Worm (Caenorhabditis elegans) whole organism, late embryonic: ENCODE results near the gene scav-5.

Experiments
- F13H6.1 ChIP-seq: sonication (generic microtip); optimal IDR thresholded peaks from 2 replicates; lab custom pipeline; 2016; ENCODE audit warnings: missing genetic modification characterization, missing compliant biosample characterization
- K09A11.1 ChIP-seq: sonication (generic microtip); optimal IDR thresholded peaks from 2 replicates; lab custom pipeline; 2017; ENCODE audit warnings: antibody characterized with exemption, mild to moderate bottlenecking, missing genetic modification characterization, missing compliant biosample characterization; ENCODE audit not compliant: insufficient read depth
- Y22D7AL.16 ChIP-seq: sonication (generic microtip); optimal IDR thresholded peaks from 2 replicates; lab custom pipeline; 2016; ENCODE audit warnings: missing genetic modification characterization, missing compliant biosample characterization
- ama-1 ChIP-seq: fragments of 150-350 bp; optimal IDR thresholded peaks from 2 replicates; lab custom pipeline; 2014
- ceh-14 ChIP-seq: sonication (generic microtip); optimal IDR thresholded peaks from 2 replicates; lab custom pipeline; 2016; ENCODE audit warnings: missing genotype, missing genetic modification characterization, missing compliant biosample characterization
- ceh-18 ChIP-seq: sonication (generic microtip); optimal IDR thresholded peaks from 2 replicates; lab custom pipeline; 2016; ENCODE audit warnings: missing genetic modification characterization, missing compliant biosample characterization
- ceh-19 ChIP-seq: fragments of 200-800 bp; sonication (Bioruptor generic); optimal IDR thresholded peaks from 2 replicates; lab custom pipeline; 2018; ENCODE audit warnings: mild to moderate bottlenecking, missing genetic modification characterization, missing compliant biosample characterization
- ceh-2 ChIP-seq: sonication (generic microtip); optimal IDR thresholded peaks from 2 replicates; lab custom pipeline; 2016; ENCODE audit warnings: missing genotype, missing genetic modification characterization, missing compliant biosample characterization
- ceh-22 ChIP-seq: sonication (generic microtip); optimal IDR thresholded peaks from 2 replicates; lab custom pipeline; 2017; ENCODE audit warnings: missing biosample characterization, missing genetic modification characterization
- ceh-34 ChIP-seq: sonication (generic microtip); optimal IDR thresholded peaks from 2 replicates; lab custom pipeline; 2016; ENCODE audit warnings: mild to moderate bottlenecking, missing genetic modification characterization, missing compliant biosample characterization
- ceh-45 ChIP-seq: fragments of 200-800 bp; sonication (Bioruptor generic); IDR thresholded peaks from 2 replicates; pipeline ENCODE4 v1.3.6; 2022; ENCODE audit warnings: missing genetic modification reagents, missing genetic modification characterization, missing compliant biosample characterization
- ceh-48 ChIP-seq: sonication (generic microtip); optimal IDR thresholded peaks from 2 replicates; lab custom pipeline; 2016; ENCODE audit warnings: missing genetic modification characterization, inconsistent platforms, missing compliant biosample characterization
- ceh-6 ChIP-seq: fragments of 200-800 bp; sonication (Bioruptor generic); optimal IDR thresholded peaks from 2 replicates; lab custom pipeline; 2018; ENCODE audit warnings: mild to moderate bottlenecking, missing genetic modification characterization, missing compliant biosample characterization
- che-1 ChIP-seq: sonication (generic microtip); optimal IDR thresholded peaks from 2 replicates; lab custom pipeline; 2016; ENCODE audit warnings: mild to moderate bottlenecking, missing genetic modification characterization, missing compliant biosample characterization
- dve-1 ChIP-seq: sonication (generic microtip); optimal IDR thresholded peaks from 2 replicates; lab custom pipeline; 2017; ENCODE audit warnings: antibody characterized with exemption, mild to moderate bottlenecking, missing genetic modification characterization, missing compliant biosample characterization
- elt-2 ChIP-seq: sonication (generic microtip); optimal IDR thresholded peaks from 2 replicates; lab custom pipeline; 2016; ENCODE audit warnings: missing genetic modification reagents, missing genetic modification characterization, missing compliant biosample characterization
- ets-4 ChIP-seq: sonication (generic microtip); optimal IDR thresholded peaks from 2 replicates; lab custom pipeline; 2016; ENCODE audit warnings: missing genetic modification characterization, missing compliant biosample characterization
- gmeb-2 ChIP-seq: sonication (generic microtip); optimal IDR thresholded peaks from 2 replicates; lab custom pipeline; 2016; ENCODE audit warnings: missing genetic modification characterization, inconsistent platforms, missing compliant biosample characterization
- hlh-6 ChIP-seq: sonication (generic microtip); optimal IDR thresholded peaks from 2 replicates; lab custom pipeline; 2016; ENCODE audit warnings: missing genotype, missing genetic modification characterization, missing compliant biosample characterization
- hlh-8 ChIP-seq: sonication (generic microtip); optimal IDR thresholded peaks from 2 replicates; lab custom pipeline; 2016; ENCODE audit warnings: missing genotype, missing genetic modification characterization, missing compliant biosample characterization
- lim-6 ChIP-seq: sonication (generic microtip); optimal IDR thresholded peaks from 2 replicates; lab custom pipeline; 2016; ENCODE audit warnings: missing genetic modification characterization, missing compliant biosample characterization
- lin-11 ChIP-seq: fragments of 200-800 bp; sonication (Bioruptor generic); optimal IDR thresholded peaks from 2 replicates; lab custom pipeline; 2018; ENCODE audit warnings: mild to moderate bottlenecking, missing genetic modification characterization, missing compliant biosample characterization
- nfya-1 ChIP-seq: sonication (generic microtip); optimal IDR thresholded peaks from 2 replicates; lab custom pipeline; 2017; ENCODE audit warnings: missing genetic modification characterization, mild to moderate bottlenecking, missing compliant biosample characterization, antibody characterized with exemption, moderate library complexity
- npax-4 ChIP-seq: sonication (generic microtip); optimal IDR thresholded peaks from 2 replicates; lab custom pipeline; 2016; ENCODE audit warnings: missing genetic modification characterization, missing compliant biosample characterization
- pag-3 ChIP-seq: sonication (generic microtip); optimal IDR thresholded peaks from 2 replicates; lab custom pipeline; 2016; ENCODE audit warnings: missing compliant biosample characterization, missing genetic modification characterization, borderline replicate concordance
- pax-1 ChIP-seq: fragments of 150-350 bp; optimal IDR thresholded peaks from 2 replicates; lab custom pipeline; 2014; ENCODE audit warnings: missing biosample characterization, missing genetic modification characterization
- ref-2 ChIP-seq: sonication (generic microtip); optimal IDR thresholded peaks from 2 replicates; lab custom pipeline; 2016; ENCODE audit warnings: missing genetic modification characterization, missing compliant biosample characterization
- sox-4 ChIP-seq: sonication (generic microtip); optimal IDR thresholded peaks from 2 replicates; lab custom pipeline; 2017; ENCODE audit warnings: mild to moderate bottlenecking, missing genetic modification characterization, inconsistent platforms, missing compliant biosample characterization
- tbx-7 ChIP-seq: sonication (generic microtip); optimal IDR thresholded peaks from 2 replicates; lab custom pipeline; 2016; ENCODE audit warnings: missing genotype, missing genetic modification characterization, missing compliant biosample characterization
- ttx-3 ChIP-seq: sonication (generic microtip); optimal IDR thresholded peaks from 2 replicates; lab custom pipeline; 2016; ENCODE audit warnings: missing genetic modification reagents, missing genetic modification characterization, missing compliant biosample characterization
- unc-3 ChIP-seq, 2 experiments: fragments of 200-800 bp in 1 of 2; sonication (Bioruptor generic) in 1 of 2; sonication (generic microtip) in 1 of 2; conservative IDR thresholded peaks in 1 of 2; optimal IDR thresholded peaks in 1 of 2; 2 replicates each; pipeline versions ENCODE4 v1.3.6 to Lab custom; 2016 to 2022; ENCODE audit warnings: missing compliant biosample characterization in 2 of 2, missing genetic modification characterization in 2 of 2, missing genetic modification reagents in 1 of 2
- unc-86 ChIP-seq: sonication (generic microtip); optimal IDR thresholded peaks from 2 replicates; lab custom pipeline; 2016; ENCODE audit warnings: missing genetic modification characterization, missing compliant biosample characterization
- zip-5 ChIP-seq: sonication (generic microtip); optimal IDR thresholded peaks from 2 replicates; lab custom pipeline; 2016; ENCODE audit warnings: missing genetic modification characterization, missing compliant biosample characterization
- ztf-16 ChIP-seq: sonication (generic microtip); optimal IDR thresholded peaks from 2 replicates; lab custom pipeline; 2017; ENCODE audit warnings: missing genetic modification characterization, missing compliant biosample characterization

scav-5 gene

DNA sequence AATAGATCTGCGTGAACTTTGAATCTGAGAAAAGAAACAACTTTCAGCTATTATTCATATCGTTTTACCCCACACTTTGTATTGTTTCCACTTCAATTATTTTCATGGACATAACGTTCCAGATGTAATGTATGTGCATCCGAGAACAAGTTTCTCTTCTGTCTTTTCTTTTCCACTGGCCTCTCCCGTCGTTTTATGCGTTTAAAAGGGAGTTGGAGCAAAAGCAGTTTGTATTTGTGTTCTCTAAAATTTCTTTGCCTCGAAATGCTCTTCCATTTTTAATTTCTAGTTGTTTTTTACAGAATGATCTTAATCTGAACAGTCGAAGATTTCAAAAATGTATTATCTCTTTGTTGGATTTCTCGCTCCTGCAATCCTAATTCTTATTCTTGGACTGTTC lies 1.5 kb upstream of the scav-5 start, which contains the start of gene R07B1.11:
Gene R07B1.11, plus strand, starts transcription at position 301 of the 400 bp plus-strand sequence.
- TF ChIP-seq sox-4 (tag; lab: Kevin White, UChicago) (no peak), ama-1 (lab: Kevin White, UChicago) (no peak), unc-86 (tag; lab: Kevin White, UChicago) (no peak), npax-4 (tag; lab: Kevin White, UChicago) (no peak), ttx-3 (no peak), ref-2 (tag; lab: Kevin White, UChicago) (no peak), ceh-6 (no peak), gmeb-2 (no peak), ets-4 (tag; lab: Kevin White, UChicago) (no peak), ceh-18 (tag; lab: Kevin White, UChicago) (no peak), che-1 (no peak), ceh-2 (no peak), dve-1 (tag; lab: Kevin White, UChicago) (no peak), zip-5 (no peak), tbx-7 (no peak)

DNA sequence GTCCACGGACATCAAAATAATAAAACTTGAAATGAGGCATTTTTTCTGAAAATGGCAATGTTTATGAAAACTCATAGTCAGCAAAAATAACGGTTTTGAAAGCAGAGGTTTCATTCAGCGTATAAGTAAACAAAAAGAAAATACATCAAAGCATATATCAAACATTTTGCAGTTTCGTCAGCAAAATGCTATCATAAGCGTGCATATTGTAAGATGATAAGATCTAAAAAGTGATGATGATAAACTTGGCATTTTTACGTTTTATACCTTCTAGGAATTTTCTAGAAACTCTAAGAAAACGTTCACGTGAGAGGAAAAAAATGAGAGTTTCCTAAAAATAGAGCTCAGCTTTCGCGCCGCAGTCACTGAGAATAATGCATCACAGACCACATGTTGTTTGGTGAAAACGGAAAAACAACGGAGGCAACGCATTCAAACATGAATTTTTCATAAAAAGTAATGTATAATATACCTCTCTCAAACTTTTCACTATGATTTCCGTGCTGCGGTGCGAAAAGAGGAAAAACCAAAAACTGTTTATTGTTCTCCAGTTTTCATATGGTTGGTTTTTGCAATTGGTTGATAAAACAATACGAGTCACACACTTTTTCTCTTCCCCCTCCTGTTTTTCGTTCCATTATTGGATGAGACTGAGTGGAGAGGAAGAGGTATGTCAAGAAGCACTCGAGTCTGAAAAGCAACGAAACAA lies 4.9 kb downstream of the scav-5 start, which contains the start of the genes gst-36 and R07B1.5:
Gene gst-36, minus strand, starts transcription at position 45 of the 709 bp plus-strand sequence.
Gene R07B1.5, plus strand, starts transcription at position 665 of the 709 bp plus-strand sequence.
- peak; percentile 56 for TF ChIP-seq elt-2 (tag; lab: Kevin White, UChicago)
- no peak for TF ChIP-seq Y22D7AL.16 (tag; lab: Kevin White, UChicago)

DNA sequence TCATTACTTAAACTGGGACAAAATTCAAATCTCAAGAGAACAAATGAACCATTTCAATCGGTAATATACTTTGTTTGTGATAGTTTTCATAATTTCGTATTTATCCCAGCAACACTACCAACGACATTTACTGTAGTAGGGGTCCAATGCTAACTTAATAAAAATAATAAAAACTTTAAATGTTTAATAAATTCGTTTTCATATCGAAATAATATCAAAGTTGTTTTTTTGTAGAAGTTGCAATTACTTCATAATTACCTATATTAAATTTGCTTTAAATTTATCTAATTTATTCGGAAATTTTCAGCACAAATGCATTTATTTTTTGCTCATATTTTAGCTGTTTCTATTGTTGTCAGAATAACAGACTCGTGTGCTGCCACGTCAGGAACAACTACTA lies 8.2 kb downstream of the scav-5 start, which contains the start of gene R07B1.6:
Gene R07B1.6, plus strand, starts transcription at position 301 of the 400 bp plus-strand sequence.
- TF ChIP-seq ceh-19 = no peak
- TF ChIP-seq ztf-16 (tag; lab: Kevin White, UChicago) = no peak
- TF ChIP-seq unc-86 (tag; lab: Kevin White, UChicago) = no peak
- no peak for TF ChIP-seq che-1
- TF ChIP-seq pag-3 (tag; lab: Kevin White, UChicago) = no peak
- TF ChIP-seq ceh-48 (tag; lab: Kevin White, UChicago) = no peak
- TF ChIP-seq hlh-6 (tag; lab: Kevin White, UChicago) = no peak

- no peak for TF ChIP-seq pax-1 (tag; lab: Kevin White, UChicago)
- no peak for TF ChIP-seq pag-3 (tag; lab: Kevin White, UChicago)
- TF ChIP-seq ceh-22 (tag; lab: Kevin White, UChicago) = no peak
- TF ChIP-seq unc-3 (GFP tag; conservative IDR thresholded peaks at IDR 0.05; lab: Robert Waterston, UW) = no peak
- TF ChIP-seq unc-3 (tag; optimal IDR thresholded peaks at IDR 0.05; lab: Kevin White, UChicago) = no peak
These were observed 10.7 kb downstream of the scav-5 start, which contains the start of gene R07B1.7 for ce11 chrX:9868820-9869219. R07B1.7 (plus strand) TSS chrX:9869120.

DNA sequence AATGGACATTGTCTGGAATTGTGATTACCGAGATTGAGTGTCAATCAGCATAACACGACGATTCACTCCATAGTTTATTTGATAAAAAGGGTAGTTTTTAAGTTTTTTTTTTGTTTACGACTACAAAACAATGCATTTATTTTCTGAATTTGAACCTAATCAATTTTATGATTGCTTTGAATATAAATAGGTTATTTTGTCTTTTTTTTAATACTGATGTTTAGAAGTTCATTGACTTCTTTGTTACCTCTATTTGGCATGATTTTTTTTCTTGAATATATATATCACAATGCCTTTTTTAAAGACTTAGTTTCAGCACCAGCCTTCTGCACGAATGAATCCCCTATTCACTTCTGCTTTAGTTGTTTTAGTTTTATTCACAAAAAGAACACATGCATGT lies 11.4 kb downstream of the scav-5 start, which contains the start of gene R07B1.13:
Gene R07B1.13, plus strand, starts transcription at position 301 of the 400 bp plus-strand sequence.
- no peak for TF ChIP-seq lin-11
- no peak for TF ChIP-seq zip-5
- TF ChIP-seq unc-86 (tag; lab: Kevin White, UChicago) = no peak
- TF ChIP-seq ceh-14 (tag; lab: Kevin White, UChicago) = no peak
- no peak for TF ChIP-seq ceh-45
- TF ChIP-seq F13H6.1 = no peak
- TF ChIP-seq hlh-8 (tag; lab: Kevin White, UChicago) = no peak
- TF ChIP-seq lim-6 (tag; lab: Kevin White, UChicago) = no peak
- no peak for TF ChIP-seq nfya-1 (tag; lab: Kevin White, UChicago)
- TF ChIP-seq ceh-2 = no peak
- no peak for TF ChIP-seq K09A11.1 (tag; lab: Kevin White, UChicago)
- TF ChIP-seq ceh-34 (tag; lab: Kevin White, UChicago) = no peak
- TF ChIP-seq gmeb-2 = no peak
- TF ChIP-seq, all 69 proteins: peak for 0
